Fruit fly (Drosophila melanogaster) whole organism, adult: Measurements from ENCODE around the gene eIF2Bbeta.

Experiments
- CG11617 ChIP-seq: fragments of 200-800 bp; sonication (Bioruptor generic); optimal IDR thresholded peaks from 2 replicates; lab custom pipeline; 2017; ENCODE audit warnings: mild to moderate bottlenecking, missing biosample characterization, missing genetic modification reagents, missing genetic modification characterization
- CG14711 ChIP-seq: fragments of 200-800 bp; sonication (Bioruptor generic); optimal IDR thresholded peaks from 2 replicates; lab custom pipeline; 2018; ENCODE audit warnings: missing biosample characterization, mild to moderate bottlenecking, missing genetic modification characterization, moderate library complexity
- CG33017 ChIP-seq: fragments of 200-800 bp; sonication (Bioruptor generic); optimal IDR thresholded peaks from 2 replicates; lab custom pipeline; 2018; ENCODE audit warnings: missing biosample characterization, mild to moderate bottlenecking, missing genetic modification characterization, moderate library complexity
- CG5204 ChIP-seq: fragments of 200-800 bp; sonication (Bioruptor generic); optimal IDR thresholded peaks from 2 replicates; lab custom pipeline; 2016; ENCODE audit warnings: missing biosample characterization, missing genetic modification characterization
- CG7045 ChIP-seq: fragments of 200-800 bp; sonication (Bioruptor generic); optimal IDR thresholded peaks from 2 replicates; lab custom pipeline; 2017; ENCODE audit warnings: missing biosample characterization, mild to moderate bottlenecking, missing genetic modification characterization
- CG7101 ChIP-seq: fragments of 200-800 bp; sonication (Bioruptor generic); optimal IDR thresholded peaks from 2 replicates; lab custom pipeline; 2018; ENCODE audit warnings: missing biosample characterization, mild to moderate bottlenecking, missing genetic modification characterization, moderate library complexity
- Clk ChIP-seq: fragments of 200-800 bp; sonication (Bioruptor generic); optimal IDR thresholded peaks from 2 replicates; lab custom pipeline; 2017; ENCODE audit warnings: missing biosample characterization, missing genetic modification characterization
- Mnt ChIP-seq: fragments of 200-800 bp; sonication (Bioruptor generic); optimal IDR thresholded peaks from 2 replicates; lab custom pipeline; 2016; ENCODE audit warnings: missing biosample characterization, mild to moderate bottlenecking, missing genetic modification characterization
- bab1 ChIP-seq: fragments of 200-800 bp; sonication (Bioruptor generic); optimal IDR thresholded peaks from 3 replicates; lab custom pipeline; 2019; ENCODE audit warnings: missing biosample characterization, mild to moderate bottlenecking, missing genetic modification characterization, moderate library complexity
- cic ChIP-seq: fragments of 200-800 bp; sonication (Bioruptor generic); optimal IDR thresholded peaks from 2 replicates; lab custom pipeline; 2017; ENCODE audit warnings: missing biosample characterization, mild to moderate bottlenecking, missing genetic modification characterization, moderate library complexity
- cnc ChIP-seq, 2 experiments: fragments of >200 bp; optimal IDR thresholded peaks; 2 replicates each; lab custom pipeline; 2017
- kay ChIP-seq: fragments of 200-800 bp; sonication (Bioruptor generic); peaks from one replicate; lab custom pipeline; 2016; ENCODE audit warnings: missing biosample characterization, missing genetic modification characterization, borderline replicate concordance
- pad ChIP-seq: fragments of 200-800 bp; sonication (Bioruptor generic); optimal IDR thresholded peaks from 3 replicates; lab custom pipeline; 2017; ENCODE audit warnings: missing biosample characterization, missing genetic modification characterization, mild to moderate bottlenecking, moderate library complexity, missing genetic modification reagents
- tj ChIP-seq: fragments of 200-800 bp; sonication (Bioruptor generic); optimal IDR thresholded peaks from 3 replicates; lab custom pipeline; 2017; ENCODE audit warnings: missing biosample characterization, mild to moderate bottlenecking, missing genetic modification characterization, moderate library complexity

- TF ChIP-seq CG7045 = no peak
- TF ChIP-seq pad (GFP tag; lab: Kevin White, UChicago) = no peak
- no peak for TF ChIP-seq tj
- TF ChIP-seq CG7101 (tag; lab: Kevin White, UChicago) = no peak
- TF ChIP-seq kay (GFP tag; lab: Kevin White, UChicago) = no peak
- no peak for TF ChIP-seq CG11617 (GFP tag; lab: Kevin White, UChicago)
- TF ChIP-seq CG5204 (GFP tag; lab: Kevin White, UChicago) = no peak
- TF ChIP-seq Clk (GFP tag; lab: Kevin White, UChicago) = no peak
- no peak for TF ChIP-seq cic
- no peak for TF ChIP-seq CG33017
- no peak for TF ChIP-seq CG14711 (tag; lab: Kevin White, UChicago)
- TF ChIP-seq bab1 (GFP tag; lab: Kevin White, UChicago) = no peak
- no peak for TF ChIP-seq cnc (optimal IDR thresholded peaks at IDR 0.05; lab: Kevin White, UChicago)
- no peak for TF ChIP-seq Mnt
These were observed 48.4 kb upstream of the eIF2Bbeta start for dm6 chrX:2655998-2656397.
